Worm (Caenorhabditis elegans) whole organism, L4 larva: ENCODE results near the gene lact-8.

ENCODE experiments used
- F10B5.3 ChIP-seq: sonication (generic microtip); optimal IDR thresholded peaks from 2 replicates; lab custom pipeline; 2016; ENCODE audit warnings: mild to moderate bottlenecking, missing genetic modification characterization, missing compliant biosample characterization
- F37D6.2 ChIP-seq: sonication (generic microtip); optimal IDR thresholded peaks from 2 replicates; lab custom pipeline; 2016; ENCODE audit warnings: mild to moderate bottlenecking, missing genetic modification characterization, missing compliant biosample characterization
- R02D3.7 ChIP-seq: fragments of 150-350 bp; sonication (generic microtip); optimal IDR thresholded peaks from 3 replicates; lab custom pipeline; 2014; ENCODE audit warnings: missing biosample characterization, missing genetic modification characterization
- T20F7.1 ChIP-seq: fragments of 200-800 bp; sonication (Bioruptor generic); optimal IDR thresholded peaks from 2 replicates; lab custom pipeline; 2018; ENCODE audit warnings: mild to moderate bottlenecking, missing genetic modification characterization, missing compliant biosample characterization
- Y105C5A.15 ChIP-seq: fragments of 200-800 bp; sonication (Bioruptor generic); IDR thresholded peaks from 2 replicates; pipeline ENCODE4 v1.3.6; 2022; ENCODE audit warnings: missing genetic modification characterization, missing compliant biosample characterization
- aly-2 ChIP-seq: sonication (generic microtip); optimal IDR thresholded peaks from 2 replicates; lab custom pipeline; 2018; ENCODE audit warnings: missing biosample characterization, missing genetic modification characterization
- ama-1 ChIP-seq: fragments of 150-350 bp; optimal IDR thresholded peaks from 2 replicates; lab custom pipeline; 2014; ENCODE audit warnings: inconsistent platforms, mixed read lengths
- arid-1 ChIP-seq: fragments of 200-800 bp; sonication (Bioruptor generic); conservative IDR thresholded peaks from 2 replicates; pipeline ENCODE4 v1.3.6; 2022; ENCODE audit warnings: missing genetic modification reagents, missing genetic modification characterization, missing compliant biosample characterization
- ceh-20 ChIP-seq: fragments of 200-800 bp; sonication (Bioruptor generic); IDR thresholded peaks from 2 replicates; pipeline ENCODE4 v1.3.6; 2022; ENCODE audit warnings: missing genetic modification reagents, missing genetic modification characterization, missing compliant biosample characterization
- ceh-62 ChIP-seq: sonication (generic microtip); optimal IDR thresholded peaks from 2 replicates; lab custom pipeline; 2017; ENCODE audit warnings: missing biosample characterization, missing genetic modification characterization
- ces-1 ChIP-seq: fragments of 150-350 bp; sonication (generic microtip); optimal IDR thresholded peaks from 4 replicates; lab custom pipeline; 2014; ENCODE audit warnings: missing biosample characterization, missing genetic modification reagents, missing genetic modification characterization
- cey-2 ChIP-seq: sonication (generic microtip); optimal IDR thresholded peaks from 3 replicates; lab custom pipeline; 2017; ENCODE audit warnings: missing genetic modification characterization, mild to moderate bottlenecking, missing compliant biosample characterization, antibody characterized with exemption, borderline replicate concordance; ENCODE audit not compliant: insufficient read depth
- daf-12 ChIP-seq: fragments of 150-350 bp; optimal IDR thresholded peaks from 2 replicates; lab custom pipeline; 2014; ENCODE audit warnings: missing biosample characterization, missing genetic modification reagents, missing genetic modification characterization
- daf-16 ChIP-seq, 3 experiments: sonication (generic microtip); optimal IDR thresholded peaks; 2 replicates each; lab custom pipeline; 2016 to 2017; ENCODE audit warnings: missing genetic modification characterization in 3 of 3, missing genetic modification reagents in 3 of 3, mild to moderate bottlenecking in 2 of 3, missing compliant biosample characterization in 2 of 3, missing biosample characterization in 1 of 3, moderate library complexity in 1 of 3
- daf-8 ChIP-seq: fragments of 200-800 bp; sonication (Bioruptor generic); IDR thresholded peaks from 2 replicates; pipeline ENCODE4 v1.3.6; 2022; ENCODE audit warnings: missing genetic modification characterization, missing compliant biosample characterization
- dmd-9 ChIP-seq: fragments of 200-800 bp; sonication (Bioruptor generic); IDR thresholded peaks from 2 replicates; pipeline ENCODE4 v1.3.6; 2022; ENCODE audit warnings: missing genetic modification reagents, missing genetic modification characterization, missing compliant biosample characterization
- dpl-1 ChIP-seq: fragments of 150-350 bp; optimal IDR thresholded peaks from 2 replicates; lab custom pipeline; 2014; ENCODE audit warnings: missing biosample characterization, missing genetic modification reagents, missing genetic modification characterization
- duxl-1 ChIP-seq: sonication (generic microtip); optimal IDR thresholded peaks from 2 replicates; lab custom pipeline; 2016; ENCODE audit warnings: mild to moderate bottlenecking, missing genetic modification characterization, moderate library complexity, missing compliant biosample characterization; ENCODE audit not compliant: poor library complexity
- dve-1 ChIP-seq: sonication (generic microtip); optimal IDR thresholded peaks from 2 replicates; lab custom pipeline; 2017; ENCODE audit warnings: antibody characterized with exemption, mild to moderate bottlenecking, missing genetic modification characterization, missing compliant biosample characterization; ENCODE audit not compliant: insufficient read depth
- egl-27 ChIP-seq: sonication (generic microtip); optimal IDR thresholded peaks from 3 replicates; lab custom pipeline; 2017; ENCODE audit warnings: missing biosample characterization, missing genetic modification reagents, missing genetic modification characterization
- egl-43 ChIP-seq: fragments of 200-800 bp; sonication (Bioruptor generic); IDR thresholded peaks from 2 replicates; pipeline ENCODE4 v1.3.6; 2022; ENCODE audit warnings: missing genetic modification reagents, missing genetic modification characterization, missing compliant biosample characterization
- fkh-10 ChIP-seq: fragments of 150-350 bp; optimal IDR thresholded peaks from 2 replicates; lab custom pipeline; 2014; ENCODE audit warnings: missing biosample characterization, missing genetic modification reagents, missing genetic modification characterization
- hif-1 ChIP-seq, 2 experiments: sonication (generic microtip); optimal IDR thresholded peaks; 2 replicates each; lab custom pipeline; 2016 to 2017; ENCODE audit warnings: missing compliant biosample characterization in 2 of 2, missing genetic modification characterization in 2 of 2, missing genetic modification reagents in 2 of 2, missing genotype in 2 of 2, mild to moderate bottlenecking in 1 of 2
- hlh-30 ChIP-seq: sonication (generic microtip); optimal IDR thresholded peaks from 2 replicates; lab custom pipeline; 2017; ENCODE audit warnings: antibody characterized with exemption, mild to moderate bottlenecking, missing genetic modification characterization, missing compliant biosample characterization; ENCODE audit not compliant: insufficient read depth
- hmg-1.1 ChIP-seq: fragments of 200-800 bp; sonication (Bioruptor generic); IDR thresholded peaks from 2 replicates; pipeline ENCODE4 v1.3.6; 2022; ENCODE audit warnings: missing genetic modification reagents, missing genetic modification characterization, missing compliant biosample characterization
- lin-29 ChIP-seq: fragments of 200-800 bp; sonication (Bioruptor generic); IDR thresholded peaks from 2 replicates; pipeline ENCODE4 v1.3.6; 2022; ENCODE audit warnings: missing genetic modification reagents, missing genetic modification characterization, missing compliant biosample characterization
- lin-39 ChIP-seq: fragments of 150-350 bp; optimal IDR thresholded peaks from 2 replicates; lab custom pipeline; 2014; ENCODE audit warnings: missing biosample characterization, missing genetic modification reagents, missing genetic modification characterization
- madf-5 ChIP-seq, 2 experiments: fragments of 200-800 bp; sonication (Bioruptor generic); IDR thresholded peaks; 2 replicates each; pipeline ENCODE4 v1.3.6; 2022; ENCODE audit warnings: missing compliant biosample characterization in 2 of 2, missing genetic modification characterization in 2 of 2
- mdl-1 ChIP-seq, 2 experiments: fragments of 150-350 bp in 1 of 2; sonication (generic microtip) in 1 of 2; optimal IDR thresholded peaks; 2 replicates each; lab custom pipeline; 2014 to 2017; ENCODE audit warnings: missing biosample characterization in 2 of 2, missing genetic modification characterization in 2 of 2
- mdt-29 ChIP-seq: fragments of 200-800 bp; sonication (Bioruptor generic); IDR thresholded peaks from 2 replicates; pipeline ENCODE4 v1.3.6; 2022; ENCODE audit warnings: missing genetic modification reagents, missing genetic modification characterization, missing compliant biosample characterization
- mep-1 ChIP-seq: fragments of 150-350 bp; sonication (generic microtip); optimal IDR thresholded peaks from 3 replicates; lab custom pipeline; 2014; ENCODE audit warnings: missing biosample characterization, missing genetic modification characterization
- mes-2 ChIP-seq: sonication (generic microtip); optimal IDR thresholded peaks from 2 replicates; lab custom pipeline; 2016; ENCODE audit warnings: missing genotype, mild to moderate bottlenecking, missing genetic modification characterization, missing compliant biosample characterization; ENCODE audit not compliant: poor library complexity, severe bottlenecking
- mxl-2 ChIP-seq: fragments of 200-800 bp; sonication (Bioruptor generic); conservative IDR thresholded peaks from 2 replicates; pipeline ENCODE4 v1.3.6; 2022; ENCODE audit warnings: missing genetic modification reagents, missing genetic modification characterization, missing compliant biosample characterization
- nhr-11 ChIP-seq: fragments of 150-350 bp; optimal IDR thresholded peaks from 2 replicates; lab custom pipeline; 2014; ENCODE audit warnings: missing biosample characterization, missing genetic modification characterization
- nhr-237 ChIP-seq: sonication (generic microtip); optimal IDR thresholded peaks from 2 replicates; lab custom pipeline; 2017; ENCODE audit warnings: missing biosample characterization, missing genetic modification characterization
- nhr-25 ChIP-seq: sonication (generic microtip); optimal IDR thresholded peaks from 2 replicates; lab custom pipeline; 2017; ENCODE audit warnings: missing genetic modification characterization, mild to moderate bottlenecking, missing compliant biosample characterization, antibody characterized with exemption, moderate library complexity, borderline replicate concordance; ENCODE audit not compliant: insufficient read depth
- nhr-28 ChIP-seq: fragments of 150-350 bp; optimal IDR thresholded peaks from 2 replicates; lab custom pipeline; 2014; ENCODE audit warnings: missing biosample characterization, missing genetic modification characterization
- nhr-42 ChIP-seq: fragments of 200-800 bp; sonication (Bioruptor generic); IDR thresholded peaks from 2 replicates; pipeline ENCODE4 v1.3.6; 2022; ENCODE audit warnings: missing genetic modification characterization, missing compliant biosample characterization
- nhr-76 ChIP-seq: fragments of 150-350 bp; optimal IDR thresholded peaks from 2 replicates; lab custom pipeline; 2014; ENCODE audit warnings: missing biosample characterization, missing genetic modification characterization
- php-3 ChIP-seq: fragments of 200-800 bp; sonication (Bioruptor generic); IDR thresholded peaks from 2 replicates; pipeline ENCODE4 v1.3.6; 2022; ENCODE audit warnings: missing genetic modification reagents, missing genetic modification characterization, missing compliant biosample characterization
- pqm-1 ChIP-seq: sonication (generic microtip); optimal IDR thresholded peaks from 2 replicates; lab custom pipeline; 2017; ENCODE audit warnings: missing biosample characterization, missing genetic modification characterization
- rbr-2 ChIP-seq: sonication (generic microtip); optimal IDR thresholded peaks from 2 replicates; lab custom pipeline; 2016; ENCODE audit warnings: missing genotype, missing genetic modification characterization, missing compliant biosample characterization
- saeg-2 ChIP-seq: fragments of 200-800 bp; sonication (Bioruptor generic); IDR thresholded peaks from 2 replicates; pipeline ENCODE4 v1.3.6; 2022; ENCODE audit warnings: missing genetic modification reagents, missing genetic modification characterization, missing compliant biosample characterization
- sdz-12 ChIP-seq: fragments of 200-800 bp; sonication (Bioruptor generic); optimal IDR thresholded peaks from 2 replicates; lab custom pipeline; 2018; ENCODE audit warnings: mild to moderate bottlenecking, missing genetic modification characterization, missing compliant biosample characterization
- set-16 ChIP-seq: fragments of 200-800 bp; sonication (Bioruptor generic); IDR thresholded peaks from 2 replicates; pipeline ENCODE4 v1.3.6; 2022; ENCODE audit warnings: missing genetic modification reagents, missing genetic modification characterization, missing compliant biosample characterization
- snpc-4 ChIP-seq: fragments of 150-350 bp; optimal IDR thresholded peaks from 2 replicates; lab custom pipeline; 2014; ENCODE audit warnings: missing biosample characterization, missing genetic modification characterization
- spr-1 ChIP-seq: sonication (generic microtip); optimal IDR thresholded peaks from 2 replicates; lab custom pipeline; 2016; ENCODE audit warnings: mild to moderate bottlenecking, missing genetic modification characterization, missing compliant biosample characterization
- spr-3 ChIP-seq: fragments of 200-800 bp; sonication (Bioruptor generic); optimal IDR thresholded peaks from 2 replicates; lab custom pipeline; 2018; ENCODE audit warnings: mild to moderate bottlenecking, missing genetic modification characterization, missing compliant biosample characterization
- zag-1 ChIP-seq: fragments of 150-350 bp; optimal IDR thresholded peaks from 2 replicates; lab custom pipeline; 2014; ENCODE audit warnings: missing biosample characterization, missing genetic modification characterization

lact-8 gene

DNA sequence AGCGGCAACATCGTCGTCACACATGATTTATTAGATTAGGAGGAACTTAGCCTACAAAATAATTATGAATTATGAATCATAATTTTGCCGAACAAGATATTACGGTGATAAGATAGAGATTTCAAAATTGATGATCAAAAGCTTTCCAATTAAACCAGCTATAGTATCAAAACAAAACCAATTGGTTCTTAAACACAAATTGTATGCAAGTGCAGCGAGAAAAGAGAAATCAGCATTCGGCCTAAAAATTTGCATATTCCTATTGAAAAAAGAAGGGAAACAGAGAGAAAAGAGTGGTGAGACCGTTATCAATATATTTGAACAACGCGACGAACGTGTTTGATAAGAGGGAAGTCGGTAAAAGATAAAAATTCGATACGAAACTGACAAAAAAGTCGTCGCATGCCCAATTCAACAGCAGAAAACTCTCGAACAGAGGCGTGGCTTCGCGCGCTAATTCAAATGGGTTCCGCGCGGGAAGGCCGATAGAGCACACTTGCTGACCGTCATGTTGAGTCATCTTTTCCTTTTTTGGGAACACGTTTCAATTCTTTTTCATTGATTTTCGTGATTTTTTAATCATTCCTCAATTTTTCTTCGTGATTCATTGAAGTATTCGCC is 15.2 kb downstream of the lact-8 start, which contains the start of gene act-2 (continued):
- TF ChIP-seq dve-1 (tag; lab: Kevin White, UChicago) = peak; percentile 78
- TF ChIP-seq nhr-76 = no peak
- TF ChIP-seq arid-1 = no peak
- TF ChIP-seq duxl-1 (tag; lab: Kevin White, UChicago) = peak; percentile 10
- TF ChIP-seq fkh-10 (GFP tag; lab: Kevin White, UChicago) = peak; percentile 64
- TF ChIP-seq php-3 (GFP tag; lab: Robert Waterston, UW) = no peak
- peak; percentile 57; the same call in 1 of the 2 replicates for TF ChIP-seq hmg-1.1 (GFP tag; lab: Robert Waterston, UW)
- TF ChIP-seq mep-1 (tag; lab: Kevin White, UChicago) = peak; percentile 84
- no peak for TF ChIP-seq R02D3.7 (tag; lab: Kevin White, UChicago)
- TF ChIP-seq set-16 (GFP tag; lab: Robert Waterston, UW) = no peak; the same call in 1 of the 2 replicates
- no peak for TF ChIP-seq nhr-42 (GFP tag; lab: Robert Waterston, UW)
- peak; percentile 55 for TF ChIP-seq nhr-28 (tag; lab: Kevin White, UChicago)
- no peak for TF ChIP-seq ceh-20 (GFP tag; lab: Robert Waterston, UW)
- TF ChIP-seq F10B5.3 = no peak
- no peak for TF ChIP-seq dmd-9 (GFP tag; lab: Robert Waterston, UW)
- peak in 1 of 2 experiments; percentile 69 for TF ChIP-seq mdl-1 (tag; optimal IDR thresholded peaks at IDR 0.05; lab: Kevin White, UChicago)
- TF ChIP-seq ces-1 (GFP tag; lab: Kevin White, UChicago) = no peak
- TF ChIP-seq egl-43 (GFP tag; lab: Robert Waterston, UW) = 0 out of 2 replicates have a peak, but pooled peaks have one; percentile 33
- peak; percentile 47 for TF ChIP-seq T20F7.1 (GFP tag; lab: Kevin White, UChicago)
- TF ChIP-seq cey-2 (tag; lab: Kevin White, UChicago) = no peak
- no peak for TF ChIP-seq sdz-12 (GFP tag; lab: Kevin White, UChicago)
- TF ChIP-seq nhr-237 = no peak
- no peak for TF ChIP-seq ceh-62 (tag; lab: Kevin White, UChicago)
- TF ChIP-seq nhr-25 (tag; lab: Kevin White, UChicago) = peak; percentile 89
- 0 out of 2 replicates have a peak, but pooled peaks have one; percentile 32 for TF ChIP-seq mdt-29 (GFP tag; lab: Robert Waterston, UW)
- no peak for TF ChIP-seq mxl-2 (GFP tag; lab: Robert Waterston, UW)
- no peak for TF ChIP-seq daf-12
- no peak for TF ChIP-seq saeg-2 (GFP tag; lab: Robert Waterston, UW)
- peak; percentile 37 for TF ChIP-seq spr-1 (tag; lab: Kevin White, UChicago)
- TF ChIP-seq mes-2 (tag; lab: Kevin White, UChicago) = peak; percentile 76
- no peak for TF ChIP-seq daf-16 (GFP tag; optimal IDR thresholded peaks at IDR 0.05; lab: Kevin White, UChicago)
- TF ChIP-seq daf-16 (tag; optimal IDR thresholded peaks at IDR 0.05; lab: Kevin White, UChicago) = no peak
- no peak for TF ChIP-seq madf-5 (GFP tag; IDR thresholded peaks at IDR 0.05; lab: Robert Waterston, UW)
- TF ChIP-seq snpc-4 = no peak
- TF ChIP-seq lin-29 (GFP tag; lab: Robert Waterston, UW) = no peak
- peak; percentile 71 for TF ChIP-seq pqm-1 (tag; lab: Kevin White, UChicago)
- TF ChIP-seq hlh-30 (tag; lab: Kevin White, UChicago) = peak; percentile 88
- TF ChIP-seq ama-1 (lab: Kevin White, UChicago) = no peak
- TF ChIP-seq aly-2 (tag; lab: Kevin White, UChicago) = no peak
- TF ChIP-seq F37D6.2 (tag; lab: Kevin White, UChicago) = no peak
- TF ChIP-seq dpl-1 (GFP tag; lab: Kevin White, UChicago) = peak; percentile 93
- TF ChIP-seq lin-39 (tag; lab: Kevin White, UChicago) = no peak
- TF ChIP-seq daf-8 = no peak
- peak; percentile 72 for TF ChIP-seq rbr-2 (tag; lab: Kevin White, UChicago)
- TF ChIP-seq nhr-11 (tag; lab: Kevin White, UChicago) = peak; percentile 45
- no peak for TF ChIP-seq zag-1 (tag; lab: Kevin White, UChicago)
- TF ChIP-seq Y105C5A.15 (GFP tag; lab: Robert Waterston, UW) = no peak
- TF ChIP-seq hif-1 (tag; optimal IDR thresholded peaks at IDR 0.05; lab: Kevin White, UChicago) = peak in 1 of 2 experiments; percentile 44
- no peak for TF ChIP-seq egl-27 (tag; lab: Kevin White, UChicago)
- TF ChIP-seq spr-3 (GFP tag; lab: Kevin White, UChicago) = no peak
